Fruit fly (Drosophila melanogaster) whole organism, embryonic: ENCODE data around the gene CG31752.
A peak's percentile ranks its signal among the peaks of the same experiment; 100 is the strongest.

Experiments used
- B-H2 ChIP-seq: fragments of 200-800 bp; sonication (Bioruptor generic); optimal IDR thresholded peaks from 2 replicates; lab custom pipeline; 2018; ENCODE audit warnings: missing biosample characterization, mild to moderate bottlenecking, missing genetic modification characterization
- Bdp1 ChIP-seq: fragments of 200-800 bp; sonication (Bioruptor generic); optimal IDR thresholded peaks from 3 replicates; lab custom pipeline; 2016; ENCODE audit warnings: missing biosample characterization, missing genetic modification characterization
- Blimp-1 ChIP-seq: fragments of 200-800 bp; sonication (Bioruptor generic); optimal IDR thresholded peaks from 3 replicates; lab custom pipeline; 2018; ENCODE audit warnings: missing biosample characterization, missing genetic modification characterization, mild to moderate bottlenecking, moderate library complexity, missing genetic modification reagents
- BtbVII ChIP-seq: fragments of 200-800 bp; sonication (Bioruptor generic); optimal IDR thresholded peaks from 3 replicates; lab custom pipeline; 2017; ENCODE audit warnings: missing biosample characterization, mild to moderate bottlenecking, missing genetic modification characterization
- CG11247 ChIP-seq: fragments of 200-800 bp; sonication (Bioruptor generic); IDR thresholded peaks from 2 replicates; pipeline ENCODE4 v1.3.6; 2022; ENCODE audit warnings: missing biosample characterization, missing genetic modification characterization
- CG11560 ChIP-seq: fragments of 200-800 bp; sonication (Bioruptor generic); IDR thresholded peaks from 3 replicates; pipeline ENCODE4 v1.3.6; 2022; ENCODE audit warnings: missing biosample characterization, missing genetic modification characterization
- CG12071 ChIP-seq: fragments of 200-800 bp; sonication (Bioruptor generic); optimal IDR thresholded peaks from 3 replicates; lab custom pipeline; 2018; ENCODE audit warnings: missing biosample characterization, mild to moderate bottlenecking, missing genetic modification characterization
- CG1233 ChIP-seq: fragments of 200-800 bp; sonication (Bioruptor generic); optimal IDR thresholded peaks from 4 replicates; lab custom pipeline; 2018; ENCODE audit warnings: missing biosample characterization, mild to moderate bottlenecking, missing genetic modification characterization
- CG12942 ChIP-seq: fragments of 200-800 bp; sonication (Bioruptor generic); optimal IDR thresholded peaks from 3 replicates; lab custom pipeline; 2016; ENCODE audit warnings: missing biosample characterization, missing genetic modification characterization
- CG13775 ChIP-seq: fragments of 200-800 bp; sonication (Bioruptor generic); optimal IDR thresholded peaks from 3 replicates; lab custom pipeline; 2017; ENCODE audit warnings: missing biosample characterization, mild to moderate bottlenecking, missing genetic modification characterization
- CG15011 ChIP-seq: fragments of 200-800 bp; sonication (Bioruptor generic); optimal IDR thresholded peaks from 3 replicates; lab custom pipeline; 2018; ENCODE audit warnings: missing biosample characterization, mild to moderate bottlenecking, missing genetic modification characterization
- CG15514 ChIP-seq: fragments of 200-800 bp; sonication (Bioruptor generic); optimal IDR thresholded peaks from 3 replicates; lab custom pipeline; 2017; ENCODE audit warnings: missing biosample characterization, missing genetic modification characterization, mild to moderate bottlenecking, moderate library complexity, missing genetic modification reagents
- CG17385 ChIP-seq: fragments of 200-800 bp; sonication (Bioruptor generic); optimal IDR thresholded peaks from 3 replicates; lab custom pipeline; 2018; ENCODE audit warnings: missing biosample characterization, mild to moderate bottlenecking, missing genetic modification characterization
- CG18011 ChIP-seq: fragments of 200-800 bp; sonication (Bioruptor generic); optimal IDR thresholded peaks from 2 replicates; lab custom pipeline; 2017; ENCODE audit warnings: missing biosample characterization, missing genetic modification characterization, mild to moderate bottlenecking, moderate library complexity, missing genotype
- CG1832 ChIP-seq: fragments of 200-800 bp; sonication (Bioruptor generic); optimal IDR thresholded peaks from 2 replicates; lab custom pipeline; 2017; ENCODE audit warnings: missing biosample characterization, mild to moderate bottlenecking, missing genetic modification characterization, inconsistent platforms
- CG18599 ChIP-seq: fragments of 200-800 bp; sonication (Bioruptor generic); optimal IDR thresholded peaks from 3 replicates; lab custom pipeline; 2017; ENCODE audit warnings: missing biosample characterization, missing genetic modification characterization, mild to moderate bottlenecking, moderate library complexity, missing genetic modification reagents
- CG30403 ChIP-seq: fragments of 200-800 bp; sonication (Bioruptor generic); optimal IDR thresholded peaks from 3 replicates; lab custom pipeline; 2016; ENCODE audit warnings: missing biosample characterization, missing genetic modification characterization
- CG4328 ChIP-seq: fragments of 200-800 bp; sonication (Bioruptor generic); optimal IDR thresholded peaks from 3 replicates; lab custom pipeline; 2017; ENCODE audit warnings: missing biosample characterization, missing genetic modification reagents, missing genetic modification characterization
- CG4820 ChIP-seq: fragments of 200-800 bp; sonication (Bioruptor generic); optimal IDR thresholded peaks from 3 replicates; lab custom pipeline; 2016; ENCODE audit warnings: missing biosample characterization, missing genetic modification characterization
- CG7987 ChIP-seq: fragments of 200-800 bp; sonication (Bioruptor generic); optimal IDR thresholded peaks from 2 replicates; lab custom pipeline; 2018; ENCODE audit warnings: missing biosample characterization, mild to moderate bottlenecking, missing genetic modification characterization, moderate library complexity
- CHES-1-like ChIP-seq: fragments of 200-800 bp; sonication (Bioruptor generic); optimal IDR thresholded peaks from 2 replicates; lab custom pipeline; 2016; ENCODE audit warnings: missing biosample characterization, missing genetic modification characterization
- CTCF ChIP-seq: fragments of 200-800 bp; sonication (Bioruptor generic); optimal IDR thresholded peaks from 2 replicates; lab custom pipeline; 2017; ENCODE audit warnings: missing biosample characterization, mild to moderate bottlenecking, missing genetic modification characterization, moderate library complexity
- CkIIα-i1 ChIP-seq: fragments of 200-800 bp; sonication (Bioruptor generic); IDR thresholded peaks from 2 replicates; pipeline ENCODE4 v1.3.6; 2022; ENCODE audit warnings: missing biosample characterization, missing genetic modification characterization
- D19B ChIP-seq: fragments of 200-800 bp; sonication (Bioruptor generic); optimal IDR thresholded peaks from 2 replicates; lab custom pipeline; 2017; ENCODE audit warnings: missing biosample characterization, mild to moderate bottlenecking, missing genetic modification characterization
- Dbx ChIP-seq: fragments of 200-800 bp; sonication (Bioruptor generic); IDR thresholded peaks from 3 replicates; pipeline ENCODE4 v1.3.6; 2022; ENCODE audit warnings: missing biosample characterization, missing genetic modification characterization
- Dref ChIP-seq: fragments of 200-800 bp; sonication (Bioruptor generic); IDR thresholded peaks from 2 replicates; pipeline ENCODE4 v1.3.6; 2022; ENCODE audit warnings: missing biosample characterization, missing genetic modification characterization
- E2f1 ChIP-seq: fragments of 200-800 bp; sonication (Bioruptor generic); IDR thresholded peaks from 2 replicates; pipeline ENCODE4 v1.3.6; 2022; ENCODE audit warnings: missing biosample characterization, missing genetic modification characterization
- GATAe ChIP-seq: fragments of 200-800 bp; sonication (Bioruptor generic); conservative IDR thresholded peaks from 2 replicates; pipeline ENCODE4 v1.3.6; 2022; ENCODE audit warnings: missing biosample characterization, missing genetic modification characterization
- Gsc ChIP-seq: fragments of 200-800 bp; sonication (Bioruptor generic); IDR thresholded peaks from 2 replicates; pipeline ENCODE4 v1.3.6; 2022; ENCODE audit warnings: missing biosample characterization, missing genetic modification characterization
- Lhr ChIP-seq: fragments of 200-800 bp; sonication (Bioruptor generic); optimal IDR thresholded peaks from 3 replicates; lab custom pipeline; 2017; ENCODE audit warnings: mild to moderate bottlenecking, missing biosample characterization, missing genetic modification reagents, missing genetic modification characterization
- Lim3 ChIP-seq: fragments of 200-800 bp; sonication (Bioruptor generic); IDR thresholded peaks from 2 replicates; pipeline ENCODE4 v1.3.6; 2022; ENCODE audit warnings: missing biosample characterization, missing genetic modification characterization
- Lpt ChIP-seq: fragments of >200 bp; optimal IDR thresholded peaks from 2 replicates; lab custom pipeline; 2018; ENCODE audit warnings: missing biosample characterization, missing genetic modification characterization
- MBD-R2 ChIP-seq: fragments of 200-800 bp; sonication (Bioruptor generic); IDR thresholded peaks from 2 replicates; pipeline ENCODE4 v1.3.6; 2022; ENCODE audit warnings: missing biosample characterization, missing genetic modification characterization
- MESR4 ChIP-seq: fragments of 200-800 bp; sonication (Bioruptor generic); optimal IDR thresholded peaks from 2 replicates; lab custom pipeline; 2018; ENCODE audit warnings: missing biosample characterization, mild to moderate bottlenecking, missing genetic modification characterization, moderate library complexity
- Taf1 ChIP-seq: fragments of 200-800 bp; sonication (Bioruptor generic); IDR thresholded peaks from 2 replicates; pipeline ENCODE4 v1.3.6; 2022; ENCODE audit warnings: missing biosample characterization, missing genetic modification characterization
- bbx ChIP-seq: fragments of 200-800 bp; sonication (Bioruptor generic); IDR thresholded peaks from 2 replicates; pipeline ENCODE4 v1.3.6; 2022; ENCODE audit warnings: missing biosample characterization, missing genetic modification characterization; ENCODE audit not compliant: partially characterized antibody
- caup ChIP-seq: fragments of 200-800 bp; sonication (Bioruptor generic); optimal IDR thresholded peaks from 3 replicates; lab custom pipeline; 2017; ENCODE audit warnings: missing biosample characterization, mild to moderate bottlenecking, missing genetic modification characterization, moderate library complexity; ENCODE audit not compliant: severe bottlenecking
- crol ChIP-seq: fragments of 200-800 bp; sonication (Bioruptor generic); IDR thresholded peaks from 2 replicates; pipeline ENCODE4 v1.3.6; 2022; ENCODE audit warnings: missing biosample characterization, missing genetic modification characterization
- fru ChIP-seq: fragments of >200 bp; optimal IDR thresholded peaks from 2 replicates; lab custom pipeline; 2017
- grn ChIP-seq: fragments of 200-800 bp; sonication (Bioruptor generic); optimal IDR thresholded peaks from 3 replicates; lab custom pipeline; 2017; ENCODE audit warnings: missing biosample characterization, missing genetic modification characterization
- hbn ChIP-seq: fragments of 200-800 bp; sonication (Bioruptor generic); IDR thresholded peaks from 2 replicates; pipeline ENCODE4 v1.3.6; 2022; ENCODE audit warnings: missing biosample characterization, missing genetic modification characterization; ENCODE audit not compliant: partially characterized antibody
- hkb ChIP-seq, 2 experiments: fragments of 200-800 bp in 1 of 2; fragments of >200 bp in 1 of 2; sonication (Bioruptor generic) in 1 of 2; IDR thresholded peaks in 1 of 2; optimal IDR thresholded peaks in 1 of 2; 2 replicates each; pipeline versions ENCODE4 v1.3.6 to Lab custom; 2017 to 2022; ENCODE audit warnings: missing biosample characterization in 1 of 2, missing genetic modification characterization in 1 of 2
- ind ChIP-seq: fragments of 200-800 bp; sonication (Bioruptor generic); optimal IDR thresholded peaks from 3 replicates; lab custom pipeline; 2016; ENCODE audit warnings: missing biosample characterization, missing genetic modification characterization
- kay ChIP-seq: fragments of 200-800 bp; sonication (Bioruptor generic); optimal IDR thresholded peaks from 2 replicates; lab custom pipeline; 2016; ENCODE audit warnings: missing biosample characterization, missing genetic modification characterization
- lab ChIP-seq: fragments of 200-800 bp; sonication (Bioruptor generic); optimal IDR thresholded peaks from 3 replicates; lab custom pipeline; 2017; ENCODE audit warnings: missing biosample characterization, missing genetic modification characterization, mild to moderate bottlenecking, moderate library complexity, missing genetic modification reagents
- lbe ChIP-seq: fragments of 200-800 bp; sonication (Bioruptor generic); optimal IDR thresholded peaks from 2 replicates; lab custom pipeline; 2016; ENCODE audit warnings: missing biosample characterization, mild to moderate bottlenecking, missing genetic modification characterization
- peb ChIP-seq: fragments of 200-800 bp; sonication (Bioruptor generic); IDR thresholded peaks from 2 replicates; pipeline ENCODE4 v1.3.6; 2022; ENCODE audit warnings: missing biosample characterization, missing genetic modification characterization
- pfk ChIP-seq: fragments of 200-800 bp; sonication (Bioruptor generic); optimal IDR thresholded peaks from 2 replicates; lab custom pipeline; 2018; ENCODE audit warnings: missing biosample characterization, mild to moderate bottlenecking, missing genetic modification characterization, moderate library complexity
- ssp ChIP-seq: fragments of 200-800 bp; sonication (Bioruptor generic); IDR thresholded peaks from 2 replicates; pipeline ENCODE4 v1.3.6; 2022; ENCODE audit warnings: missing biosample characterization, missing genetic modification characterization
- tll ChIP-seq, 2 experiments: fragments of 200-800 bp in 1 of 2; fragments of >200 bp in 1 of 2; sonication (Bioruptor generic) in 1 of 2; optimal IDR thresholded peaks; 2 replicates each; lab custom pipeline; 2017 to 2019; ENCODE audit warnings: missing biosample characterization in 2 of 2, missing genetic modification characterization in 2 of 2, mild to moderate bottlenecking in 1 of 2, moderate library complexity in 1 of 2
- unpg ChIP-seq: fragments of 200-800 bp; sonication (Bioruptor generic); optimal IDR thresholded peaks from 3 replicates; lab custom pipeline; 2018; ENCODE audit warnings: missing biosample characterization, mild to moderate bottlenecking, missing genetic modification characterization, moderate library complexity
- zfh2 ChIP-seq: fragments of 200-800 bp; sonication (Bioruptor generic); optimal IDR thresholded peaks from 2 replicates; lab custom pipeline; 2016; ENCODE audit warnings: missing biosample characterization, missing genetic modification characterization

CG31752 gene

DNA sequence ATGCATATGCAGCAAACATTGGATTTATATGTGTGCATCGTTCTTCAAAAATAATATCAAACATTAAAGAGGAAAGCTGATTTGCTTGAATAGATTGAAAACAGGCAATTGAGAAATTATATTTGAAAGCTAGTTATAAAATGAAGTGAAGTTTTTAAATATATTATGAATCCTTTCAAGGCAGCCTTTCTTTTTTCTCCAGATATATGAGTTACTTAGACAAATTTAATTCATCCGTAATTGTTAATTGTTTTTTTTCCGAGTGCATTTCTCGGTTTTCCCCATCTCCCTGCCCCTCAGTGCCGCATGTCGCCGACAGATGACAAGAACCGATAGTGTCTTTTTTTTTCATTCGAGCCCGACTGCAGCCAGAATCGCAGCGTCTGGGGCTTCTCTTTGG is 30.7 kb upstream of the CG31752 start (continued):
- TF ChIP-seq Dref (GFP tag; lab: Robert Waterston, UW), result no peak
- no peak for TF ChIP-seq CkIIα-i1 (GFP tag; lab: Robert Waterston, UW)
- no peak for TF ChIP-seq MESR4 (GFP tag; lab: Kevin White, UChicago)
- TF ChIP-seq CG15011, result no peak
- TF ChIP-seq CG12071 (GFP tag; lab: Kevin White, UChicago), result no peak
- no peak for TF ChIP-seq CG7987 (GFP tag; lab: Kevin White, UChicago)
- TF ChIP-seq lab (GFP tag; lab: Kevin White, UChicago), result no peak
- no peak for TF ChIP-seq CHES-1-like (GFP tag; lab: Kevin White, UChicago)
- no peak for TF ChIP-seq CTCF (GFP tag; lab: Kevin White, UChicago)
- TF ChIP-seq CG4328 (GFP tag; lab: Kevin White, UChicago), result no peak
- no peak for TF ChIP-seq BtbVII (GFP tag; lab: Kevin White, UChicago)
- peak; percentile 17 for TF ChIP-seq Lhr (GFP tag; lab: Kevin White, UChicago)
- TF ChIP-seq CG30403 (GFP tag; lab: Kevin White, UChicago), result peak; percentile 25
- no peak for TF ChIP-seq Taf1
- no peak for TF ChIP-seq Lim3 (GFP tag; lab: Robert Waterston, UW)
- TF ChIP-seq bbx, result no peak
- no peak for TF ChIP-seq CG18011 (GFP tag; lab: Kevin White, UChicago)
- no peak for TF ChIP-seq CG11560 (tag; lab: Robert Waterston, UW)
- TF ChIP-seq zfh2 (GFP tag; lab: Kevin White, UChicago), result no peak
- TF ChIP-seq pfk (GFP tag; lab: Kevin White, UChicago), result no peak
- TF ChIP-seq CG11247 (GFP tag; lab: Robert Waterston, UW), result no peak
- no peak for TF ChIP-seq CG17385 (GFP tag; lab: Kevin White, UChicago)
- no peak for TF ChIP-seq B-H2 (GFP tag; lab: Kevin White, UChicago)
- TF ChIP-seq CG4820, result no peak
- TF ChIP-seq ind (GFP tag; lab: Kevin White, UChicago), result no peak
- TF ChIP-seq fru (lab: Kevin White, UChicago), result no peak
- TF ChIP-seq Dbx, result no peak
- TF ChIP-seq D19B (GFP tag; lab: Kevin White, UChicago), result no peak
- TF ChIP-seq unpg (GFP tag; lab: Kevin White, UChicago), result no peak
- no peak for TF ChIP-seq ssp
- no peak for TF ChIP-seq CG1233
- TF ChIP-seq Bdp1, result no peak
- no peak for TF ChIP-seq hkb (optimal IDR thresholded peaks at IDR 0.05; lab: Kevin White, UChicago)
- TF ChIP-seq hkb (GFP tag; IDR thresholded peaks at IDR 0.05; lab: Robert Waterston, UW), result no peak
- TF ChIP-seq GATAe (GFP tag; lab: Robert Waterston, UW), result no peak
- peak; percentile 25 for TF ChIP-seq CG13775 (GFP tag; lab: Kevin White, UChicago)
- TF ChIP-seq grn (GFP tag; lab: Kevin White, UChicago), result peak; percentile 55
- TF ChIP-seq lbe (GFP tag; lab: Kevin White, UChicago), result no peak
- no peak for TF ChIP-seq kay (GFP tag; lab: Kevin White, UChicago)
- TF ChIP-seq hbn, result no peak
- no peak for TF ChIP-seq CG12942 (GFP tag; lab: Kevin White, UChicago)
- TF ChIP-seq E2f1 (GFP tag; lab: Robert Waterston, UW), result no peak
- TF ChIP-seq CG15514 (GFP tag; lab: Kevin White, UChicago), result no peak
- TF ChIP-seq tll (GFP tag; optimal IDR thresholded peaks at IDR 0.05; lab: Kevin White, UChicago), result no peak
- TF ChIP-seq peb (GFP tag; lab: Robert Waterston, UW), result no peak
- no peak for TF ChIP-seq CG18599 (GFP tag; lab: Kevin White, UChicago)
- no peak for TF ChIP-seq caup (GFP tag; lab: Kevin White, UChicago)
- no peak for TF ChIP-seq Lpt (GFP tag; lab: Kevin White, UChicago)
- no peak for TF ChIP-seq MBD-R2 (GFP tag; lab: Robert Waterston, UW)
- no peak for TF ChIP-seq Blimp-1 (GFP tag; lab: Kevin White, UChicago)
- no peak for TF ChIP-seq CG1832
- peak; percentile 26; the same call in 1 of the 2 replicates for TF ChIP-seq crol
- no peak for TF ChIP-seq Gsc
